Worm (Caenorhabditis elegans) whole organism, L4/young adult: ENCODE measurements around the gene R02E12.5.

ENCODE experiments used
- dao-5 ChIP-seq: sonication (generic microtip); optimal IDR thresholded peaks from 2 replicates; lab custom pipeline; 2016; ENCODE audit warnings: missing genotype, missing genetic modification characterization, moderate library complexity, missing compliant biosample characterization
- him-1 ChIP-seq: sonication (generic microtip); optimal IDR thresholded peaks from 2 replicates; lab custom pipeline; 2016; ENCODE audit warnings: missing genotype, missing genetic modification reagents, missing genetic modification characterization, missing compliant biosample characterization

ce11 chrX:4006966-4007365 lies 9.8 kb downstream of the R02E12.5 start:
- no peak for TF ChIP-seq him-1 (tag; lab: Kevin White, UChicago)
- TF ChIP-seq dao-5, result no peak
